Worm (Caenorhabditis elegans): ENCODE data around the gene ptr-18.

Gene ptr-18

DNA sequence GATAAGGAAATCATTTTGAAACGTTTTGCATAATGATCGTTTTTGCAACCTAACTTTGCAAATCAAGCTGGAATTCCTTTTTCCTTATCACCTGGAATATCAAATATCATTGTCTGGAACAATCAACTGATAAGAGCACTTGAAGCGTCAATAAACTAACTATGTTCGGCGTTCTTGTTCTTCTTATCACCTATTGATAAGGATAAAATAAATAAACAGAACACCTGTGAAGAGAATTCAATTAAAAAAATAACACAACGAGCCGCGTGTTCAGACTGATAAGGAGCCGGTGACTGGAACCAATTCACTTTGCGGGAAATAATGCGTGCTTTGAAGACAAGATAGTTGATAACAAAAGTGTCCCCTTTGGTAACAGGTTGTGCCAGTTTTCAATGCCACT is 14.9 kb downstream of the ptr-18 start, which contains the start of gene cyd-1:
TSS of gene cyd-1 (plus strand) at position 380 of the 400 bp plus-strand sequence.
- peak; percentile 12 for TF ChIP-seq nhr-10 (tag; optimal IDR thresholded peaks at IDR 0.05)
- peak; percentile 39 for TF ChIP-seq hlh-30 (tag; optimal IDR thresholded peaks at IDR 0.05; ENCODE audit: insufficient read depth)
- TF ChIP-seq F26F4.8 (GFP tag; conservative IDR thresholded peaks at IDR 0.05) = no peak
- TF ChIP-seq ceh-82 (tag; optimal IDR thresholded peaks at IDR 0.05) = no peak
- no peak for TF ChIP-seq daf-8 (GFP tag; IDR thresholded peaks at IDR 0.05)
- TF ChIP-seq saeg-2 (GFP tag; IDR thresholded peaks at IDR 0.05) = no peak
- TF ChIP-seq spr-3 (GFP tag; optimal IDR thresholded peaks at IDR 0.05) = no peak
- TF ChIP-seq pha-4 (GFP tag; IDR thresholded peaks at IDR 0.05) = peak; percentile 30; the same call in 1 of the 2 replicates
- peak; percentile 86 for TF ChIP-seq pha-4 (tag; optimal IDR thresholded peaks at IDR 0.05)
- TF ChIP-seq nhr-41 (GFP tag; IDR thresholded peaks at IDR 0.05) = no peak
- TF ChIP-seq nhr-102 (tag; optimal IDR thresholded peaks at IDR 0.05) = peak; percentile 69
- no peak for TF ChIP-seq ZK546.5 (tag; optimal IDR thresholded peaks at IDR 0.05)
- TF ChIP-seq ZK337.2 (GFP tag; IDR thresholded peaks at IDR 0.05) = no peak
- no peak for TF ChIP-seq Y48G9A.11 (GFP tag; IDR thresholded peaks at IDR 0.05)
- TF ChIP-seq tra-1 (GFP tag; IDR thresholded peaks at IDR 0.05) = no peak
- no peak for TF ChIP-seq set-16 (GFP tag; IDR thresholded peaks at IDR 0.05)
- peak in 1 of 2 experiments; percentile 8 for TF ChIP-seq hif-1 (tag; optimal IDR thresholded peaks at IDR 0.05)
- peak; percentile 46 for TF ChIP-seq mxl-3 (GFP tag; optimal IDR thresholded peaks at IDR 0.05)
- TF ChIP-seq duxl-1 (tag; optimal IDR thresholded peaks at IDR 0.05; ENCODE audit: poor library complexity) = no peak
- TF ChIP-seq nhr-11 (tag; optimal IDR thresholded peaks at IDR 0.05) = no peak
- no peak for TF ChIP-seq egl-43 (GFP tag; IDR thresholded peaks at IDR 0.05)
- TF ChIP-seq lir-3 (tag; optimal IDR thresholded peaks at IDR 0.05) = no peak
- TF ChIP-seq rbr-2 (tag; optimal IDR thresholded peaks at IDR 0.05) = no peak
- peak; percentile 86 for TF ChIP-seq nhr-77 (tag; optimal IDR thresholded peaks at IDR 0.05)
- TF ChIP-seq php-3 (GFP tag; IDR thresholded peaks at IDR 0.05) = peak; percentile 94
- peak; percentile 78 for TF ChIP-seq lin-1 (GFP tag; IDR thresholded peaks at IDR 0.05)
- peak in 1 of 2 experiments; percentile 34 for TF ChIP-seq daf-16 (GFP tag; optimal IDR thresholded peaks at IDR 0.05)
- TF ChIP-seq daf-16 (tag; optimal IDR thresholded peaks at IDR 0.05) = peak; percentile 97
- no peak for TF ChIP-seq unc-130 (GFP tag; optimal IDR thresholded peaks at IDR 0.05)
- no peak for TF ChIP-seq lin-15B (tag; optimal IDR thresholded peaks at IDR 0.05)
- TF ChIP-seq T20F7.1 (GFP tag; optimal IDR thresholded peaks at IDR 0.05) = no peak
- TF ChIP-seq fos-1 (tag; optimal IDR thresholded peaks at IDR 0.05) = no peak
- peak; percentile 16 for TF ChIP-seq nhr-6 (tag; optimal IDR thresholded peaks at IDR 0.05)
- TF ChIP-seq cey-2 (tag; optimal IDR thresholded peaks at IDR 0.05; ENCODE audit: borderline replicate concordance, insufficient read depth) = peak; percentile 25
- TF ChIP-seq pqm-1 (tag; optimal IDR thresholded peaks at IDR 0.05) = peak; percentile 79
- TF ChIP-seq Y105C5A.15 (GFP tag; IDR thresholded peaks at IDR 0.05) = no peak
- peak; percentile 43 for TF ChIP-seq nhr-48 (tag; optimal IDR thresholded peaks at IDR 0.05)
- no peak for TF ChIP-seq arid-1 (GFP tag; conservative IDR thresholded peaks at IDR 0.05)
- no peak for TF ChIP-seq attf-4 (tag; optimal IDR thresholded peaks at IDR 0.05)
- no peak for TF ChIP-seq egl-27 (tag; optimal IDR thresholded peaks at IDR 0.05)
- no peak for TF ChIP-seq snpc-1.2 (GFP tag; IDR thresholded peaks at IDR 0.05)
- TF ChIP-seq dmd-6 (GFP tag; IDR thresholded peaks at IDR 0.05) = peak; percentile 76
- no peak for TF ChIP-seq mes-2 (tag; optimal IDR thresholded peaks at IDR 0.05; ENCODE audit: poor library complexity, severe bottlenecking)
- TF ChIP-seq hmg-1.1 (GFP tag; IDR thresholded peaks at IDR 0.05) = no peak
- TF ChIP-seq nhr-28 (tag; optimal IDR thresholded peaks at IDR 0.05) = peak; percentile 89
- TF ChIP-seq mdl-1 (tag; optimal IDR thresholded peaks at IDR 0.05) = peak in 1 of 2 experiments; percentile 58
- peak; percentile 93 for TF ChIP-seq hlh-11 (tag; optimal IDR thresholded peaks at IDR 0.05)
- TF ChIP-seq ceh-62 (tag; optimal IDR thresholded peaks at IDR 0.05) = no peak
- TF ChIP-seq zag-1 (tag; optimal IDR thresholded peaks at IDR 0.05) = no peak
- no peak for TF ChIP-seq F10B5.3 (tag; optimal IDR thresholded peaks at IDR 0.05)
- TF ChIP-seq dve-1 (tag; optimal IDR thresholded peaks at IDR 0.05; ENCODE audit: insufficient read depth) = peak; percentile 89
- no peak for TF ChIP-seq ztf-11 (tag; optimal IDR thresholded peaks at IDR 0.05)
